Fruit fly (Drosophila melanogaster): ENCODE measurements around the gene ko.

dm6 chr3L:21129682-21130081, 1.3 kb downstream of the ko start:
- TF ChIP-seq CG32006 (GFP tag; optimal IDR thresholded peaks at IDR 0.05) = no peak
- TF ChIP-seq CG31627 (GFP tag; optimal IDR thresholded peaks at IDR 0.05) = no peak
- TF ChIP-seq vri (GFP tag; optimal IDR thresholded peaks at IDR 0.05) = no peak
